Worm (Caenorhabditis elegans) whole organism, L2 larva: ENCODE data around the gene F48F5.6.

ENCODE experiments used
- ZK546.5 ChIP-seq: sonication (generic microtip); optimal IDR thresholded peaks from 2 replicates; lab custom pipeline; 2017; ENCODE audit warnings: missing biosample characterization, missing genetic modification characterization
- aly-2 ChIP-seq: fragments of 150-350 bp; optimal IDR thresholded peaks from 2 replicates; lab custom pipeline; 2014; ENCODE audit warnings: missing biosample characterization, missing genetic modification characterization
- ama-1 ChIP-seq: fragments of 150-350 bp; optimal IDR thresholded peaks from 2 replicates; lab custom pipeline; 2018; ENCODE audit warnings: inconsistent platforms
- blmp-1 ChIP-seq: sonication (generic microtip); optimal IDR thresholded peaks from 2 replicates; lab custom pipeline; 2017; ENCODE audit warnings: missing genetic modification characterization, mild to moderate bottlenecking, missing compliant biosample characterization, antibody characterized with exemption, moderate library complexity; ENCODE audit not compliant: insufficient read depth
- ceh-16 ChIP-seq: fragments of 150-350 bp; optimal IDR thresholded peaks from 2 replicates; lab custom pipeline; 2014; ENCODE audit warnings: missing biosample characterization, missing genetic modification characterization
- lin-13 ChIP-seq: fragments of 150-350 bp; optimal IDR thresholded peaks from 2 replicates; lab custom pipeline; 2014; ENCODE audit warnings: missing biosample characterization, missing genetic modification reagents, missing genetic modification characterization
- nhr-129 ChIP-seq: fragments of 150-350 bp; optimal IDR thresholded peaks from 2 replicates; lab custom pipeline; 2014; ENCODE audit warnings: missing biosample characterization, missing genetic modification characterization
- nhr-237 ChIP-seq: fragments of 150-350 bp; optimal IDR thresholded peaks from 2 replicates; lab custom pipeline; 2014; ENCODE audit warnings: missing biosample characterization, missing genetic modification characterization
- nhr-6 ChIP-seq: fragments of 150-350 bp; optimal IDR thresholded peaks from 2 replicates; lab custom pipeline; 2014; ENCODE audit warnings: missing biosample characterization, missing genetic modification characterization
- nhr-77 ChIP-seq: fragments of 150-350 bp; optimal IDR thresholded peaks from 2 replicates; lab custom pipeline; 2014; ENCODE audit warnings: missing biosample characterization, missing genetic modification characterization
- skn-1 ChIP-seq: sonication (generic microtip); optimal IDR thresholded peaks from 2 replicates; lab custom pipeline; 2017; ENCODE audit warnings: missing biosample characterization, missing genetic modification characterization
- unc-39 ChIP-seq: fragments of 150-350 bp; optimal IDR thresholded peaks from 2 replicates; lab custom pipeline; 2014; ENCODE audit warnings: missing biosample characterization, missing genetic modification characterization
- ztf-4 ChIP-seq: fragments of 150-350 bp; optimal IDR thresholded peaks from 2 replicates; lab custom pipeline; 2014; ENCODE audit warnings: missing biosample characterization, missing genetic modification characterization

- TF ChIP-seq unc-39 (no peak), aly-2 (tag; lab: Kevin White, UChicago) (no peak), nhr-237 (no peak), lin-13 (no peak), nhr-129 (no peak), nhr-6 (tag; lab: Kevin White, UChicago) (no peak), skn-1 (no peak), blmp-1 (no peak), ceh-16 (no peak), ztf-4 (tag; lab: Kevin White, UChicago) (no peak), ama-1 (lab: Kevin White, UChicago) (no peak), nhr-77 (no peak), ZK546.5 (tag; lab: Kevin White, UChicago) (no peak)
These were observed 41.3 kb downstream of the F48F5.6 start, which contains the start of gene F53H2.3 for ce11 chrV:20411659-20412058.
